Worm (Caenorhabditis elegans) whole organism, L3 larva: Measurements from ENCODE around the gene C50F7.9.

Experiments
- aly-2 ChIP-seq: fragments of 150-350 bp; optimal IDR thresholded peaks from 2 replicates; lab custom pipeline; 2014; ENCODE audit warnings: missing biosample characterization, missing genetic modification characterization
- ceh-28 ChIP-seq: fragments of 150-350 bp; optimal IDR thresholded peaks from 2 replicates; lab custom pipeline; 2014; ENCODE audit warnings: missing biosample characterization, missing genetic modification reagents, missing genetic modification characterization
- ceh-82 ChIP-seq: fragments of 150-350 bp; optimal IDR thresholded peaks from 2 replicates; lab custom pipeline; 2014; ENCODE audit warnings: missing biosample characterization, missing genetic modification characterization
- egl-27 ChIP-seq: sonication (generic microtip); optimal IDR thresholded peaks from 4 replicates; lab custom pipeline; 2017; ENCODE audit warnings: missing biosample characterization, missing genetic modification reagents, missing genetic modification characterization
- elt-1 ChIP-seq: fragments of 150-350 bp; optimal IDR thresholded peaks from 2 replicates; lab custom pipeline; 2014; ENCODE audit warnings: missing biosample characterization, missing genetic modification characterization
- nhr-11 ChIP-seq: fragments of 150-350 bp; optimal IDR thresholded peaks from 2 replicates; lab custom pipeline; 2014; ENCODE audit warnings: missing biosample characterization, missing genetic modification characterization
- nhr-76 ChIP-seq: fragments of 150-350 bp; sonication (generic microtip); optimal IDR thresholded peaks from 5 replicates; lab custom pipeline; 2014; ENCODE audit warnings: missing biosample characterization, missing genetic modification characterization
- pqm-1 ChIP-seq: fragments of 150-350 bp; optimal IDR thresholded peaks from 2 replicates; lab custom pipeline; 2017; ENCODE audit warnings: missing biosample characterization, missing genetic modification characterization, inconsistent platforms
- sea-2 ChIP-seq: fragments of 150-350 bp; sonication (generic microtip); optimal IDR thresholded peaks from 4 replicates; lab custom pipeline; 2014; ENCODE audit warnings: missing biosample characterization, missing genetic modification reagents, missing genetic modification characterization
- skn-1 ChIP-seq: fragments of 150-350 bp; optimal IDR thresholded peaks from 2 replicates; lab custom pipeline; 2014; ENCODE audit warnings: missing biosample characterization, missing genetic modification characterization

ce11 chrIV:7717916-7718315 is 13.9 kb downstream of the C50F7.9 start, which contains the start of gene F33D4.6:
- TF ChIP-seq nhr-76 (no peak), skn-1 (no peak), elt-1 (tag; lab: Kevin White, UChicago) (no peak), ceh-28 (tag; lab: Kevin White, UChicago) (no peak), aly-2 (tag; lab: Kevin White, UChicago) (no peak), sea-2 (GFP tag; lab: Kevin White, UChicago) (no peak), ceh-82 (no peak), nhr-11 (tag; lab: Kevin White, UChicago) (no peak), egl-27 (no peak), pqm-1 (no peak)
